Worm (Caenorhabditis elegans): ENCODE data around the gene Y57G11C.33.

- TF ChIP-seq flt-1 (GFP tag; IDR thresholded peaks at IDR 0.05): no peak
- no peak for TF ChIP-seq ztf-29 (GFP tag; IDR thresholded peaks at IDR 0.05)
Observed at ce11 chrIV:14632799-14633198, 24.1 kb upstream of the Y57G11C.33 start, which contains the start of gene irld-4.
